Fruit fly (Drosophila melanogaster): Measurements from ENCODE around the gene CG5500.

DNA sequence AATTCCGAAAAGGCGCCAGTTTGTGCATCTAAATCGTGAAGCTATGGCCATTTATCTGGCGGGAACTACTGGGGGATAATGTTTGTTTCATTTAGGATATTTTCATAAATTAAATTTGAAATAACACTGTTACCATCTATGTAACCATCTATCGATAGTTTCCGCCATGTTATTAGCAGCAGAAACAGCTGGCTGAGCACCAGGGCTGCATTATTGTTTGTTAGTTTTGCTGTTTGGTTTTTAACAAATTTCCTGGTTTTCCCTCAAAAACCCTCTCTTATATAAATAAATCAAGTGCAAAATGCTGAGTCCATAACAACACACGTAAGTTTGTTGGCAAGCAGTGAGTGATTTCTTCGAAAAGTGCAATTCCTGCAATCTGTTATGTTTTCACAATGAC, at the start of gene CG5500:
- TF ChIP-seq CG8478 (optimal IDR thresholded peaks at IDR 0.05) (no peak), CTCF (optimal IDR thresholded peaks at IDR 0.05) (no peak)
